Worm (Caenorhabditis elegans): ENCODE data around the gene CC8.2.

DNA sequence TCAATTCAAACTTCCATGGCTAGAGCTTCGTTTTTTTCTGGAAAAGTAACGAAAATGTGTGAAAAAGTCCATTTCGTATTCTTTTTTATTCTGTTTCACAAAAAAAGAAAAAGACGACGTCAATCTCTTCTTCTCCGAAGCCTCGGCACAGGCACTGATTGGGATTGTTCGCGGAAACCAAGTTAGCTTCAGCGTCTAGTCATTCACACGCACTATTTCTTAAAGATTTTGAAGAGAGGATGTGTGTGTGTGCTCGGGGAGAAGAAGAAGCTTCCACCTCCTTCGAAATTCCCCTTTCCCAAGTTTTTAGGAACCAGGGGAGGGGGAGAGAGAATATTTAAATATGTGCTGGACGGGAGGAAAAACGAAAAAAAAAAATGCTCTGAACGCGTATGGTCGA lies 22.0 kb downstream of the CC8.2 start:
- TF ChIP-seq ama-1 (optimal IDR thresholded peaks at IDR 0.05), result no peak
- TF ChIP-seq ceh-13 (GFP tag; optimal IDR thresholded peaks at IDR 0.05), result no peak
- no peak for TF ChIP-seq F13C5.2 (tag; optimal IDR thresholded peaks at IDR 0.05)
- TF ChIP-seq tra-4 (tag; optimal IDR thresholded peaks at IDR 0.05), result no peak
